Worm (Caenorhabditis elegans) whole organism, L2 larva: ENCODE results near the gene F37C4.8.

Source experiments
- F13H6.1 ChIP-seq: sonication (generic microtip); optimal IDR thresholded peaks from 2 replicates; lab custom pipeline; 2016; ENCODE audit warnings: missing genetic modification characterization, missing compliant biosample characterization
- ama-1 ChIP-seq: fragments of 150-350 bp; optimal IDR thresholded peaks from 2 replicates; lab custom pipeline; 2018; ENCODE audit warnings: inconsistent platforms
- lin-39 ChIP-seq: fragments of 150-350 bp; optimal IDR thresholded peaks from 2 replicates; lab custom pipeline; 2014; ENCODE audit warnings: missing biosample characterization, missing genetic modification reagents, missing genetic modification characterization
- nhr-10 ChIP-seq: sonication (generic microtip); optimal IDR thresholded peaks from 2 replicates; lab custom pipeline; 2017; ENCODE audit warnings: missing biosample characterization, missing genetic modification characterization
- unc-62 ChIP-seq: fragments of 150-350 bp; optimal IDR thresholded peaks from 2 replicates; lab custom pipeline; 2014; ENCODE audit warnings: missing biosample characterization, missing genetic modification reagents, missing genetic modification characterization
- zag-1 ChIP-seq: fragments of 150-350 bp; optimal IDR thresholded peaks from 2 replicates; lab custom pipeline; 2014; ENCODE audit warnings: missing biosample characterization, missing genetic modification characterization

DNA sequence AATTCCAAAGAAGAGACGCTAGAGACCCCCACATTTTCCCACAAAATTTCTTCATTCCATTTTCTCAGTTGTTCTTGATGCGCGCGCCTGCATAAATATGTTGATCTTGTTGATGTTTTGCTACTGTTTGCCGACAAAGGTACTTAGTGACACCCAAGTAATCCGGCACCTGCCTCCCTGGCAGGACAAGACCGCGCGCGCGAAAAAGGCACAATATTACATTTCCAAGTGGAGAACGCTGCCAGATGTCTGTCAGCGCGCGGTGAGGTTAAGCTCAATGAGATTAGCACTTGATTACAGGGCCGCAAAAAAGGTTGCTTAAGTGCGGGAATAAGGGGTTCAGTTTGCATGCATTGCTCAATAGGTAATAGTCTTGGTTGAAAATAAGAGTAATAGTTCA is 39.4 kb downstream of the F37C4.8 start:
- TF ChIP-seq ama-1 (lab: Kevin White, UChicago) (no peak), lin-39 (tag; lab: Kevin White, UChicago) (no peak), unc-62 (GFP tag; lab: Kevin White, UChicago) (no peak), zag-1 (tag; lab: Kevin White, UChicago) (no peak), F13H6.1 (tag; lab: Kevin White, UChicago) (no peak), nhr-10 (no peak)
